Comparison of ENCODE assay signal across 1 fruit fly cellular context in the genomic region with DNA sequence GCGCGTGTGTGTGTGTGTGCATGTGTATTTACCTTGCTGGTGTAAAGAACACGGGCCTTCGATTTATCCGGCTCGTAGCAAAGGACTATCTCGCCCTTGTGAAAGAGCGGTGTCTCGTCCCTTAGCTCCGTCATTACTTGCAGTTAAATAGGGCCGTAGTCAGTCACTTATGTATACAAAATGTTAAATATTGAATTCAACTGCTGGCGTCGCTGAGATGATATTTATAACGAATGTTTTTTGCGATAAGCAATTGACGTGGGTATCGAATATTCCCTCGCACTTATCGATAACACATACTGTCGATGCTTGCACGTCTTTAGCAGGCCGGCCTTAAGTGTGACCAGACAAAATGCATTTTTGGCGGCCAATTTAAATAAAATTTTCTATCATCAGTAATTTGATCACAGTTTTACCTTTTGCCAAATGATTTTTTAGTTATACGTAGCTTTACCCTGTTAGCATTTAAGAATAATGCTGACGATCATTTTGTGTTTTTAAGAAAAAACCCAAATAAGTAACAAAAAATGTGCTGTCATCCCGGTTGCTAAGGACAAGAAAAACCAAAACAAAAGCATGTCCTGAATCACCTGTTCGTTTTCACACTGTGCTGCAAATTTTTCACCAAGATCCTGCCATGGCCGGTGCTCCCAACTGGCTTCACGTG.
TF ChIP-seq lines count a peak whose summit lies in the region.

Gene msl-3 (minus strand): TSS at position 245 of the 667 bp plus-strand sequence.
Gene BBS1 (plus strand): TSS at position 617 of the 667 bp plus-strand sequence.

TF ChIP-seq in whole organism, embryonic, 481 proteins besides CTCF, POLR2A, EP300 and RAD21 (continued from another document):
- peak; percentile 28 for TF ChIP-seq Lhr (GFP tag; optimal IDR thresholded peaks at IDR 0.05; lab: Kevin White, UChicago)
- no peak for TF ChIP-seq eve (GFP tag; optimal IDR thresholded peaks at IDR 0.05; lab: Kevin White, UChicago)
